Worm (Caenorhabditis elegans): ENCODE data around the gene srbc-13.

- TF ChIP-seq dao-5 (tag; optimal IDR thresholded peaks at IDR 0.05), result no peak
- TF ChIP-seq him-1 (tag; optimal IDR thresholded peaks at IDR 0.05), result no peak
These were observed 34.5 kb upstream of the srbc-13 start, which contains the start of gene R13D11.10 for ce11 chrV:813101-813500.
